Worm (Caenorhabditis elegans): ENCODE results near the gene F31B9.4.
A peak's percentile ranks its signal among the peaks of the same experiment; 100 is the strongest.

Gene F31B9.4

DNA sequence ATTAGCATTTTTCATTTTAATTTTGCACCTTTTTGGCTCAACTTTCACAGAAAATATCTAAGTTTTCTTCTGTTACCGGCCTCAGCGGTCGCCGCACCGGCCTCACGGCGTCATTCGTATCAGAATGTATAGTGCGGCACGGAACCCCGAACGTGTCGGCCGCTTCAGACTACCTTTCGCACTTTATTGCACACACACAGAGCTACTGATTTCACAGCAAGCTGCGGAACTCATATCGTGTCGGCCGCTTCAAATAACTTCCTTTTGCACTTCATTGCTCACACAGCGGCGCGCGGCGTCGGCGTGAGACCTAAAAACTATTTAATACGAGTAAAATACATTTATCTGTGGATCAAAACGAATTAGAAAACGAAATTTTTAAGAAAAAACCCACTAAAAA lies 32.4 kb downstream of the F31B9.4 start:
- TF ChIP-seq ceh-27 (GFP tag; optimal IDR thresholded peaks at IDR 0.05) (no peak), F49E8.2 (tag; optimal IDR thresholded peaks at IDR 0.05; ENCODE audit: insufficient read depth) (no peak), lsy-27 (tag; optimal IDR thresholded peaks at IDR 0.05; ENCODE audit: borderline replicate concordance, insufficient read depth) (no peak), snpc-4 (GFP tag; optimal IDR thresholded peaks at IDR 0.05) (no peak), snpc-4 (tag; optimal IDR thresholded peaks at IDR 0.05) (peak in 2 of 4 experiments; percentile 67 to 80), aptf-2 (GFP tag; conservative IDR thresholded peaks at IDR 0.05) (no peak), B0336.3 (GFP tag; IDR thresholded peaks at IDR 0.05) (no peak), dpff-1 (tag; optimal IDR thresholded peaks at IDR 0.05) (no peak), rcor-1 (GFP tag; IDR thresholded peaks at IDR 0.05) (no peak), F52B5.7 (tag; optimal IDR thresholded peaks at IDR 0.05) (no peak), attf-5 (GFP tag; optimal IDR thresholded peaks at IDR 0.05) (no peak), hsf-1 (GFP tag; IDR thresholded peaks at IDR 0.05) (no peak), attf-3 (GFP tag; conservative IDR thresholded peaks at IDR 0.05) (no peak), snpc-1.1 (tag; optimal IDR thresholded peaks at IDR 0.05; ENCODE audit: insufficient read depth) (peak; percentile 2), F10E7.11 (tag; optimal IDR thresholded peaks at IDR 0.05) (no peak), tlf-1 (GFP tag; optimal IDR thresholded peaks at IDR 0.05) (no peak), lin-26 (GFP tag; IDR thresholded peaks at IDR 0.05) (no peak), T26A5.8 (tag; optimal IDR thresholded peaks at IDR 0.05) (no peak), lag-1 (GFP tag; IDR thresholded peaks at IDR 0.05) (no peak)

DNA sequence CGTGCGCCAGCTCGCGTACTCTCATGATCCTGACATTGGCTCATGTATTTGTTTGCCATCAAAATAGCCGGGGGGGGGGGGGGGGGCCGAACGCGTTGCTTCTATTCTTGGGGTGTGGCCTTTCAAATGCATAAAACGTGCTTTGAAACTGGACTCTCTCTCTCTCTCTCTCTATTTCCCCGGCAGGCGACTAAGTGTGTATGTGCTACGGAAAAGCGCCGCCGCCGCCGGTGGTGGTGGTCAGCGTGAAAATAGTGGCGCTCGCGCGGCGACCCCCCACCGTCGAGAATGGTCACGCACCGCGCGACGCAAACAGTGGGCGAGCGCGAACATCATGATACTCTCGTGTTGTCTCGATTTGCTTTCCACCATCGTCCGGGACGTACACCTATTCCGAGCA lies 35.9 kb downstream of the F31B9.4 start:
- TF ChIP-seq F57C9.4 (tag; optimal IDR thresholded peaks at IDR 0.05) (no peak), B0261.1 (tag; optimal IDR thresholded peaks at IDR 0.05) (no peak), egrh-3 (GFP tag; IDR thresholded peaks at IDR 0.05) (peak; percentile 68; the same call in 1 of the 2 replicates), nhr-80 (tag; optimal IDR thresholded peaks at IDR 0.05) (no peak), zfh-2 (GFP tag; conservative IDR thresholded peaks at IDR 0.05) (peak; percentile 92), C06A6.2 (GFP tag; conservative IDR thresholded peaks at IDR 0.05) (no peak), ceh-58 (GFP tag; IDR thresholded peaks at IDR 0.05) (no peak), dox-1 (GFP tag; IDR thresholded peaks at IDR 0.05) (0 out of 2 replicates have a peak, but pooled peaks have one; percentile 27), rec-8 (tag; optimal IDR thresholded peaks at IDR 0.05) (no peak)

DNA sequence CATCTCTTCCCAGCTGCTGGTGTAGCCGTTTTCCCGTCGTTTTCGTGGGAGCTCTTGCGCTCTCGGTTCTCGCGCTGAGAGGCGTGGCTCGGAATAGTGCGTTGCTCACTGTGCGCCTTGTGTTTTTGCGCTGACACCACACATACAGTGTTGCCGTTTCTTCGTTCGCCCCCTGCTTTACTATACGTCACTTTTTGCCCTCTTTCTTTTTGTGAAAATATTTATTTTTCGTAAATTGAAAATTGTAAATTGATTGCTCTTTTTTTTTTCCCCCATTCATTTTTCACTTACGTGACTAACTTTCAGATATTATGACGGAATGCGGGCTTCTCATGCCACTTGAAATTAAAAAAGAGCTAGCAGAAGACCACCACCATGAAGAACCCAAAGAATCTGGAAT lies 38.1 kb downstream of the F31B9.4 start, which contains the start of gene gmeb-2:
Gene gmeb-2 (plus strand): TSS at position 301 of the 400 bp plus-strand sequence.
- TF ChIP-seq atf-7 (tag; optimal IDR thresholded peaks at IDR 0.05): no peak
- no peak for TF ChIP-seq lir-1 (GFP tag; conservative IDR thresholded peaks at IDR 0.05)
- TF ChIP-seq mes-4 (tag; optimal IDR thresholded peaks at IDR 0.05): no peak
- peak; percentile 74 for TF ChIP-seq zfh-2 (GFP tag; conservative IDR thresholded peaks at IDR 0.05)
- no peak for TF ChIP-seq let-607 (tag; optimal IDR thresholded peaks at IDR 0.05)
- no peak for TF ChIP-seq ztf-18 (tag; optimal IDR thresholded peaks at IDR 0.05)
- no peak for TF ChIP-seq chd-7 (tag; optimal IDR thresholded peaks at IDR 0.05)
- no peak for TF ChIP-seq K11D2.4 (GFP tag; IDR thresholded peaks at IDR 0.05)

DNA sequence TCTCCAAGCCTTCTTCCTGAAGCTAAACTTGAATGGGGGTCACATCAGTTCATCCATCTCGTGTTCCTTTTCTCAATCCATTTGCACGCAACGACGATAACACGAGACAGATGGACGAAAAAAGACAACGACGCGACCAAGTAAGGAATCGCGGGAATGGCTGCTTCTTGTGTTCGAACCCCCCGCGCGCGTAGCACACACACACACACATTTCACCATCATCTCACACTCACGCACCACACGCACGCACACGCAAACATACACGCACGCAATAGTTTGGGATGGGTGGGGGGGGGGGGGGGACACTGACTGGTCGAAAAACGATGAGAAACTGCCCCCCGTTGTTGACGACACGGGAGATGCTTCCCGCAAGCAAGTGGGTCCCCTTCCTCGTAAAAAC lies 40.0 kb downstream of the F31B9.4 start:
- TF ChIP-seq F55B11.4 (tag; optimal IDR thresholded peaks at IDR 0.05; ENCODE audit: borderline replicate concordance, insufficient read depth) (no peak), egl-44 (GFP tag; IDR thresholded peaks at IDR 0.05) (0 out of 2 replicates have a peak, but pooled peaks have one; percentile 35), ekl-4 (GFP tag; IDR thresholded peaks at IDR 0.05) (no peak), chd-7 (tag; optimal IDR thresholded peaks at IDR 0.05) (peak; percentile 2), ceh-27 (GFP tag; optimal IDR thresholded peaks at IDR 0.05) (peak; percentile 37), dox-1 (GFP tag; IDR thresholded peaks at IDR 0.05) (0 out of 2 replicates have a peak, but pooled peaks have one; percentile 7), cebp-1 (GFP tag; IDR thresholded peaks at IDR 0.05) (no peak), cebp-1 (tag; optimal IDR thresholded peaks at IDR 0.05) (peak; percentile 32), zfh-2 (GFP tag; conservative IDR thresholded peaks at IDR 0.05) (peak; percentile 70)
